Worm (Caenorhabditis elegans) whole organism, late embryonic: ENCODE data around the gene Y73B6BL.270.

Experiments
- K02D7.2 ChIP-seq: sonication (generic microtip); optimal IDR thresholded peaks from 2 replicates; lab custom pipeline; 2017; ENCODE audit warnings: mild to moderate bottlenecking, missing genetic modification characterization, missing compliant biosample characterization
- K09A11.1 ChIP-seq: sonication (generic microtip); optimal IDR thresholded peaks from 2 replicates; lab custom pipeline; 2017; ENCODE audit warnings: antibody characterized with exemption, mild to moderate bottlenecking, missing genetic modification characterization, missing compliant biosample characterization; ENCODE audit not compliant: insufficient read depth
- ama-1 ChIP-seq: fragments of 150-350 bp; optimal IDR thresholded peaks from 2 replicates; lab custom pipeline; 2014
- ceh-19 ChIP-seq: fragments of 200-800 bp; sonication (Bioruptor generic); optimal IDR thresholded peaks from 2 replicates; lab custom pipeline; 2018; ENCODE audit warnings: mild to moderate bottlenecking, missing genetic modification characterization, missing compliant biosample characterization
- ceh-2 ChIP-seq: sonication (generic microtip); optimal IDR thresholded peaks from 2 replicates; lab custom pipeline; 2016; ENCODE audit warnings: missing genotype, missing genetic modification characterization, missing compliant biosample characterization
- dve-1 ChIP-seq: sonication (generic microtip); optimal IDR thresholded peaks from 2 replicates; lab custom pipeline; 2017; ENCODE audit warnings: antibody characterized with exemption, mild to moderate bottlenecking, missing genetic modification characterization, missing compliant biosample characterization
- elt-4 ChIP-seq: sonication (generic microtip); optimal IDR thresholded peaks from 2 replicates; lab custom pipeline; 2016; ENCODE audit warnings: missing genetic modification characterization, missing compliant biosample characterization
- hlh-8 ChIP-seq: sonication (generic microtip); optimal IDR thresholded peaks from 2 replicates; lab custom pipeline; 2016; ENCODE audit warnings: missing genotype, missing genetic modification characterization, missing compliant biosample characterization
- pha-4 ChIP-seq: fragments of 150-350 bp; optimal IDR thresholded peaks from 2 replicates; lab custom pipeline; 2018; ENCODE audit warnings: missing biosample characterization, missing genetic modification reagents, missing genetic modification characterization
- pqm-1 ChIP-seq: sonication (generic microtip); optimal IDR thresholded peaks from 2 replicates; lab custom pipeline; 2016; ENCODE audit warnings: missing genetic modification characterization, missing compliant biosample characterization
- ref-2 ChIP-seq: sonication (generic microtip); optimal IDR thresholded peaks from 2 replicates; lab custom pipeline; 2016; ENCODE audit warnings: missing genetic modification characterization, missing compliant biosample characterization
- unc-3 ChIP-seq, 2 experiments: fragments of 200-800 bp in 1 of 2; sonication (Bioruptor generic) in 1 of 2; sonication (generic microtip) in 1 of 2; conservative IDR thresholded peaks in 1 of 2; optimal IDR thresholded peaks in 1 of 2; 2 replicates each; pipeline versions ENCODE4 v1.3.6 to Lab custom; 2016 to 2022; ENCODE audit warnings: missing compliant biosample characterization in 2 of 2, missing genetic modification characterization in 2 of 2, missing genetic modification reagents in 1 of 2
- unc-55 ChIP-seq: sonication (generic microtip); optimal IDR thresholded peaks from 2 replicates; lab custom pipeline; 2017; ENCODE audit warnings: missing biosample characterization, missing genetic modification reagents, missing genetic modification characterization
- unc-86 ChIP-seq: sonication (generic microtip); optimal IDR thresholded peaks from 2 replicates; lab custom pipeline; 2016; ENCODE audit warnings: missing genetic modification characterization, missing compliant biosample characterization

DNA sequence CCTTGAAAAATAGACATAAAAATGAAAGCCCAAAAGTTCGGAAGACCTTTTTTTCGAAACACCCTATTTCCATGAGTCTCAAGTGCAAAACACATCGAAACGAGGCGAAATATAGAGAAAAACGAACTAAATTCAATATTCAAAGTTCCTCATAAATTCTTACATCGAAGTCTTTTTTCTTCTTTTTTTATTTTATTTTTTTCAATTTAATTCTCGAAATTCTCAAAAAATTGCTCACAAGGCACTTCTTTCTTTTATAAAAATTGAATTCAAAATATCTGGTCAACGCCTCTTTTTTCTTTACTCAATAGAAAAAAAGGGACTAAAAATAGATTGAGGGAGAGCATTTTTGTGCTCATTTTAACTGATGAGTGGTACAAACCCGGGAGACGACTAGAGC lies 30.0 kb downstream of the Y73B6BL.270 start:
- TF ChIP-seq K09A11.1 (tag; lab: Kevin White, UChicago), result no peak
- TF ChIP-seq elt-4 (tag; lab: Kevin White, UChicago), result no peak
- no peak for TF ChIP-seq hlh-8 (tag; lab: Kevin White, UChicago)
- no peak for TF ChIP-seq unc-55 (GFP tag; lab: Kevin White, UChicago)
- no peak for TF ChIP-seq unc-86 (tag; lab: Kevin White, UChicago)
- TF ChIP-seq K02D7.2 (tag; lab: Kevin White, UChicago), result no peak
- no peak for TF ChIP-seq pqm-1
- no peak for TF ChIP-seq unc-3 (GFP tag; conservative IDR thresholded peaks at IDR 0.05; lab: Robert Waterston, UW)
- TF ChIP-seq unc-3 (tag; optimal IDR thresholded peaks at IDR 0.05; lab: Kevin White, UChicago), result no peak
- no peak for TF ChIP-seq ceh-2
- TF ChIP-seq pha-4 (tag; lab: Kevin White, UChicago), result no peak
- TF ChIP-seq dve-1, result no peak
- no peak for TF ChIP-seq ama-1 (lab: Kevin White, UChicago)
- TF ChIP-seq ref-2 (tag; lab: Kevin White, UChicago), result no peak
- TF ChIP-seq ceh-19, result no peak
